Worm (Caenorhabditis elegans): ENCODE measurements around the gene oac-46.

oac-46 gene

DNA sequence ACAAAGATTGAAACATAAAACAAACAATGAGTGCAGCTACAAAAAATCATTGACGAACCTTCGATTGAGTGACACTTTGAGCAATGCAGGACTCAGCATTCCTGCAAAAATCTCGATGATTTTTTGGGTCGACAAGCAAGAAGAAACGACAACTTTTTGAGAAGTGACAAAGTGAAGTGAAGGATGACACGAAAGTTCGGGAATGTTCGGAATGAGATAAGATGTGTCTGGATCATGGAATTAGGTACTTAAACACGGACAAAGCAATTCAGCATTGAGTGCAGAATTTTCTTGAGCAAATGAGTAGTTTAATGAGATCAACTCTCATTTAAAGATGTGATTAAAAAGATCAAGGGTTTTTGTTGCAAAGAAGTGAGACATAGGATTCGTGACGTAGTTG is 21.9 kb upstream of the oac-46 start, which contains the start of gene T07D4.2:
Gene T07D4.2, minus strand, starts transcription at position 101 of the 400 bp plus-strand sequence.
- TF ChIP-seq ceh-16 (tag; optimal IDR thresholded peaks at IDR 0.05), result no peak
- TF ChIP-seq Y55F3AM.14 (GFP tag; optimal IDR thresholded peaks at IDR 0.05), result no peak
- no peak for TF ChIP-seq nhr-11 (tag; optimal IDR thresholded peaks at IDR 0.05)
- TF ChIP-seq nhr-21 (tag; optimal IDR thresholded peaks at IDR 0.05), result no peak
- no peak for TF ChIP-seq nhr-10 (tag; optimal IDR thresholded peaks at IDR 0.05)
- no peak for TF ChIP-seq sma-9 (GFP tag; optimal IDR thresholded peaks at IDR 0.05)
- no peak for TF ChIP-seq sma-9 (tag; optimal IDR thresholded peaks at IDR 0.05)
- no peak for TF ChIP-seq unc-62 (GFP tag; optimal IDR thresholded peaks at IDR 0.05)
- TF ChIP-seq lin-39 (tag; optimal IDR thresholded peaks at IDR 0.05), result no peak
- no peak for TF ChIP-seq mab-5 (tag; optimal IDR thresholded peaks at IDR 0.05)
- no peak for TF ChIP-seq unc-55 (GFP tag; optimal IDR thresholded peaks at IDR 0.05)
- no peak for TF ChIP-seq nhr-237 (tag; optimal IDR thresholded peaks at IDR 0.05)
- no peak for TF ChIP-seq egl-27 (tag; optimal IDR thresholded peaks at IDR 0.05)
- no peak for TF ChIP-seq skn-1 (tag; optimal IDR thresholded peaks at IDR 0.05)

DNA sequence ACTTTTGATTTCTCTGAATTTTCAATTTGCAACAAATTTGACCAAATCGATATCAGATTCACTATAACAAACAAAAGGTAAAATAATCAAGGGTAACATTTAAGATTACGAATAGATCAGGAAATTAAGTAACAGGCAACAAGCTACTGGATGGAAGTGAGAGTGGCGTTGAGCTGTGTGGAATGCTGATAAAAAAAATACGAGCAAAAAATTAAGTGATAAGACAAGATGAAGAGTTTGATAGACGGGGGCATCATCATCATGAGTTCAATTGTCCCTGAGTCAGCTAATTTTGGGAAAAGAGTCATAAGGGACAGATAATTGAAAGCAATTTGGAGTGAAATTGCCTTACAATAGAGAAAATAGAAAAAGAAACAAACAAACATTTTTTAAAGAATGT is 14.9 kb upstream of the oac-46 start:
- TF ChIP-seq fos-1 (tag; optimal IDR thresholded peaks at IDR 0.05) (peak; percentile 93), nhr-129 (tag; optimal IDR thresholded peaks at IDR 0.05) (no peak), crh-2 (tag; optimal IDR thresholded peaks at IDR 0.05) (peak; percentile 9), F13H6.1 (tag; optimal IDR thresholded peaks at IDR 0.05) (no peak)

DNA sequence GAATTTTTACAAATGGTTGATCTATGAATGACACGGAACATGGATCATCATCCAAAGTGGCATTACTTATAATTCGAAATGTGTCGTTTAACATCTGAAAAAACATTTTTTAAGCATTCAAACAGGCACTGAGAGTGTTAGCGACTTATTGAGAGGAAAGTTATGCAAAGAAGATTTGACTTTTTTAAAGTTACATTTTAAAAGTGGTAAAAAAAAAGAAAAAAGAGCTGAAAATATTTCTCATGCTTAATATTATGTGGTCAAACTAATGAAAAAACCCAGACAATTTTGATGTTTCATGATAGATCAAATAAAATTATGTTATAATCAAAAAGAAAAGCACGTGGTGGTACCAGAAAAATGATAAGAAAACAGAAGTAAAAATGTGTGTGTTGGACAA is 13.2 kb upstream of the oac-46 start, which contains the start of gene npr-20:
Gene npr-20, minus strand, starts transcription at position 101 of the 400 bp plus-strand sequence.
- TF ChIP-seq unc-55 (GFP tag; optimal IDR thresholded peaks at IDR 0.05) (no peak), R02D3.7 (tag; optimal IDR thresholded peaks at IDR 0.05) (no peak), F13H6.1 (tag; optimal IDR thresholded peaks at IDR 0.05) (no peak), peb-1 (tag; optimal IDR thresholded peaks at IDR 0.05) (no peak), sma-9 (GFP tag; optimal IDR thresholded peaks at IDR 0.05) (no peak), sma-9 (tag; optimal IDR thresholded peaks at IDR 0.05) (no peak), sma-3 (GFP tag; optimal IDR thresholded peaks at IDR 0.05) (no peak), blmp-1 (tag; optimal IDR thresholded peaks at IDR 0.05; ENCODE audit: insufficient read depth) (no peak), Y55F3AM.14 (GFP tag; optimal IDR thresholded peaks at IDR 0.05) (no peak), ceh-16 (tag; optimal IDR thresholded peaks at IDR 0.05) (no peak), alr-1 (tag; optimal IDR thresholded peaks at IDR 0.05) (no peak), lin-13 (GFP tag; optimal IDR thresholded peaks at IDR 0.05) (no peak), nhr-77 (tag; optimal IDR thresholded peaks at IDR 0.05) (no peak), fos-1 (tag; optimal IDR thresholded peaks at IDR 0.05) (no peak), nhr-11 (tag; optimal IDR thresholded peaks at IDR 0.05) (no peak)

DNA sequence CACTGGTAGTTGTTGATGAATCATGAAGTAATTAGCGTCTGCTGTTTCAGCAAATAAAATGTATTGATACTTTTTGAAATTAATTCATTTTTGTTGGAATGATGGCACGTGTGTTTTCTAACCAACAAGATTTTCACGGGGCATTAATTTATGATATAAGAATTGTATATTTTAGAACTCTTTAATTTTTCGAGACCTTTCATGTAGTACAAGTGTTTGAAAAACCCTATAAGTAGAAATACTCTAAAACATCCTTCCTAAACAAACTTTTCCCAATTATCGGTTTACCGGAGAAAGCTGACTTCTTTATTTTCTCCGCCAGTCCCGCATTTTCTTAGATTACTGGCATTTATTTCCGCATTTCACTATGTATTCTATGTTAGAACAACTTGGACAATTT is 7.7 kb upstream of the oac-46 start, which contains the start of gene snb-6:
Gene snb-6, minus strand, starts transcription at position 101 of the 400 bp plus-strand sequence.
- TF ChIP-seq F13H6.1 (tag; optimal IDR thresholded peaks at IDR 0.05), result no peak
- no peak for TF ChIP-seq fos-1 (tag; optimal IDR thresholded peaks at IDR 0.05)
- TF ChIP-seq unc-62 (GFP tag; optimal IDR thresholded peaks at IDR 0.05), result no peak
- TF ChIP-seq lin-39 (tag; optimal IDR thresholded peaks at IDR 0.05), result no peak
- TF ChIP-seq peb-1 (tag; optimal IDR thresholded peaks at IDR 0.05), result no peak
- no peak for TF ChIP-seq lin-13 (GFP tag; optimal IDR thresholded peaks at IDR 0.05)
- no peak for TF ChIP-seq ceh-82 (tag; optimal IDR thresholded peaks at IDR 0.05)
- TF ChIP-seq ama-1 (optimal IDR thresholded peaks at IDR 0.05), result no peak
- TF ChIP-seq mab-5 (tag; optimal IDR thresholded peaks at IDR 0.05), result no peak
- TF ChIP-seq nhr-12 (tag; optimal IDR thresholded peaks at IDR 0.05), result no peak
- TF ChIP-seq ztf-4 (tag; optimal IDR thresholded peaks at IDR 0.05), result no peak
- TF ChIP-seq mbf-1 (tag; optimal IDR thresholded peaks at IDR 0.05), result no peak
- TF ChIP-seq blmp-1 (tag; optimal IDR thresholded peaks at IDR 0.05; ENCODE audit: insufficient read depth), result no peak
- no peak for TF ChIP-seq elt-1 (tag; optimal IDR thresholded peaks at IDR 0.05)
- no peak for TF ChIP-seq C34F6.9 (tag; optimal IDR thresholded peaks at IDR 0.05)
- no peak for TF ChIP-seq alr-1 (tag; optimal IDR thresholded peaks at IDR 0.05)
- TF ChIP-seq R02D3.7 (tag; optimal IDR thresholded peaks at IDR 0.05), result no peak
- TF ChIP-seq Y55F3AM.14 (GFP tag; optimal IDR thresholded peaks at IDR 0.05), result no peak

DNA sequence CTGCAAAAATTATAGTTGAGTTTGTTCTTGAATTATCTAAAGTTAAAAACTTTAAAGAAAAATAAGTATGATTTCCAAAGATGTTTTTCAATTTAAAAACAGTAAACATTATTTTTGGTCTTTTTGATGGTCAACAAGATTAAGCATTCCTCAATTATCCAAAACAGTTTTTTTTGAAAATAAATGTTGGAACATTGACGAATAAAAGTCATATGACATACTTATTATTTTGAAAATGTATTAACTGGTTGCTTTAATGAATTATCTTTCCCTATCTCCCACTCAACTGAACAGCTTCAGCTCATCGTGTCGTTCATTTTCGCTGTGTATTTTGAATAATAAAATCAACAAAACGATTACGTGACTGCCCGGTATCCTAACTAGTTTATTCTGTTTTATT is 5.2 kb upstream of the oac-46 start:
- TF ChIP-seq egl-27 (tag; optimal IDR thresholded peaks at IDR 0.05) (no peak), sma-3 (GFP tag; optimal IDR thresholded peaks at IDR 0.05) (no peak), fos-1 (tag; optimal IDR thresholded peaks at IDR 0.05) (no peak), nhr-237 (tag; optimal IDR thresholded peaks at IDR 0.05) (no peak), lin-11 (tag; optimal IDR thresholded peaks at IDR 0.05) (no peak), ama-1 (optimal IDR thresholded peaks at IDR 0.05) (no peak), lin-39 (tag; optimal IDR thresholded peaks at IDR 0.05) (no peak), nhr-6 (tag; optimal IDR thresholded peaks at IDR 0.05) (no peak), Y55F3AM.14 (GFP tag; optimal IDR thresholded peaks at IDR 0.05) (no peak), sma-9 (GFP tag; optimal IDR thresholded peaks at IDR 0.05) (no peak), sma-9 (tag; optimal IDR thresholded peaks at IDR 0.05) (no peak), dmd-4 (tag; optimal IDR thresholded peaks at IDR 0.05) (no peak), aly-2 (tag; optimal IDR thresholded peaks at IDR 0.05) (no peak), sem-4 (tag; optimal IDR thresholded peaks at IDR 0.05) (no peak), unc-62 (GFP tag; optimal IDR thresholded peaks at IDR 0.05) (no peak), zag-1 (tag; optimal IDR thresholded peaks at IDR 0.05) (no peak), ztf-4 (tag; optimal IDR thresholded peaks at IDR 0.05) (no peak)

Measured in whole organism, L2 larva.